Worm (Caenorhabditis elegans) whole organism, late embryonic: ENCODE measurements around the gene T22F7.4.

Source experiments
- ama-1 ChIP-seq: fragments of 150-350 bp; optimal IDR thresholded peaks from 2 replicates; lab custom pipeline; 2014
- ceh-24 ChIP-seq: sonication (generic microtip); optimal IDR thresholded peaks from 2 replicates; lab custom pipeline; 2016; ENCODE audit warnings: mild to moderate bottlenecking, missing genetic modification characterization, missing compliant biosample characterization
- ceh-48 ChIP-seq: sonication (generic microtip); optimal IDR thresholded peaks from 2 replicates; lab custom pipeline; 2016; ENCODE audit warnings: missing genetic modification characterization, inconsistent platforms, missing compliant biosample characterization
- dmd-4 ChIP-seq: sonication (generic microtip); optimal IDR thresholded peaks from 2 replicates; lab custom pipeline; 2016; ENCODE audit warnings: borderline replicate concordance, missing genetic modification characterization, missing compliant biosample characterization
- fkh-10 ChIP-seq: fragments of 150-350 bp; optimal IDR thresholded peaks from 2 replicates; lab custom pipeline; 2014; ENCODE audit warnings: missing biosample characterization, missing genetic modification reagents, missing genetic modification characterization
- hlh-30 ChIP-seq: sonication (generic microtip); optimal IDR thresholded peaks from 2 replicates; lab custom pipeline; 2017; ENCODE audit warnings: antibody characterized with exemption, missing genetic modification characterization, missing compliant biosample characterization; ENCODE audit not compliant: insufficient read depth
- npax-4 ChIP-seq: sonication (generic microtip); optimal IDR thresholded peaks from 2 replicates; lab custom pipeline; 2016; ENCODE audit warnings: missing genetic modification characterization, missing compliant biosample characterization
- pax-1 ChIP-seq: fragments of 150-350 bp; optimal IDR thresholded peaks from 2 replicates; lab custom pipeline; 2014; ENCODE audit warnings: missing biosample characterization, missing genetic modification characterization
- tbx-2 ChIP-seq: sonication (generic microtip); optimal IDR thresholded peaks from 2 replicates; lab custom pipeline; 2016; ENCODE audit warnings: missing genetic modification characterization, missing compliant biosample characterization
- unc-3 ChIP-seq, 2 experiments: fragments of 200-800 bp in 1 of 2; sonication (Bioruptor generic) in 1 of 2; sonication (generic microtip) in 1 of 2; conservative IDR thresholded peaks in 1 of 2; optimal IDR thresholded peaks in 1 of 2; 2 replicates each; pipeline versions ENCODE4 v1.3.6 to Lab custom; 2016 to 2022; ENCODE audit warnings: missing compliant biosample characterization in 2 of 2, missing genetic modification characterization in 2 of 2, missing genetic modification reagents in 1 of 2

ce11 chrIII:483556-483955, 43.2 kb downstream of the T22F7.4 start, which contains the start of gene F10C5.3:
- TF ChIP-seq npax-4 (tag; lab: Kevin White, UChicago) (no peak), pax-1 (tag; lab: Kevin White, UChicago) (no peak), fkh-10 (GFP tag; lab: Kevin White, UChicago) (no peak), ceh-48 (no peak), dmd-4 (no peak), unc-3 (GFP tag; conservative IDR thresholded peaks at IDR 0.05; lab: Robert Waterston, UW) (no peak), unc-3 (tag; optimal IDR thresholded peaks at IDR 0.05; lab: Kevin White, UChicago) (no peak), ceh-24 (tag; lab: Kevin White, UChicago) (no peak), ama-1 (lab: Kevin White, UChicago) (no peak), hlh-30 (tag; lab: Kevin White, UChicago) (no peak), tbx-2 (no peak)
